Fruit fly (Drosophila melanogaster): ENCODE results near the gene XNP.

The XNP gene

dm6 chr3R:25472635-25473552 lies 9.7 kb downstream of the XNP start, which contains the start of the genes Fur1 and Vps33B (continued):
- peak; percentile 84 for TF ChIP-seq Deaf1 (tag; optimal IDR thresholded peaks at IDR 0.05)
- TF ChIP-seq CG6654 (GFP tag; optimal IDR thresholded peaks at IDR 0.05), result peak; percentile 85
- TF ChIP-seq CG31441 (GFP tag; IDR thresholded peaks at IDR 0.05), result peak; percentile 98
- peak; percentile 88 for TF ChIP-seq CG7987 (GFP tag; optimal IDR thresholded peaks at IDR 0.05)

dm6 chr3R:25471853-25472634 lies 10.6 kb downstream of the XNP start:
- TF ChIP-seq NC2β (GFP tag; optimal IDR thresholded peaks at IDR 0.05) (no peak), Fer2 (tag; optimal IDR thresholded peaks at IDR 0.05) (no peak), vvl (GFP tag; IDR thresholded peaks at IDR 0.05) (no peak), fru (optimal IDR thresholded peaks at IDR 0.05) (no peak), stc (GFP tag; IDR thresholded peaks at IDR 0.05) (no peak), CG8924 (tag; optimal IDR thresholded peaks at IDR 0.05) (peak; percentile 55), psq (GFP tag; optimal IDR thresholded peaks at IDR 0.05) (peak; percentile 81), CG2199 (GFP tag; IDR thresholded peaks at IDR 0.05) (peak; percentile 73; the same call in 1 of the 3 replicates), Hsf (GFP tag; optimal IDR thresholded peaks at IDR 0.05) (no peak), Elba2 (GFP tag; optimal IDR thresholded peaks at IDR 0.05) (peak; percentile 76), chinmo (GFP tag; IDR thresholded peaks at IDR 0.05; ENCODE audit: partially characterized antibody) (0 out of 4 replicates have a peak, but pooled peaks have one; percentile 6), wek (GFP tag; optimal IDR thresholded peaks at IDR 0.05) (no peak), luna (GFP tag; optimal IDR thresholded peaks at IDR 0.05) (no peak), Aef1 (GFP tag; IDR thresholded peaks at IDR 0.05) (peak; percentile 60), pros (GFP tag; optimal IDR thresholded peaks at IDR 0.05) (peak; percentile 9), twi (tag; optimal IDR thresholded peaks at IDR 0.05) (no peak), gt (GFP tag; IDR thresholded peaks at IDR 0.05) (no peak), cad (GFP tag; optimal IDR thresholded peaks at IDR 0.05) (no peak), crc (GFP tag; optimal IDR thresholded peaks at IDR 0.05) (no peak), HLH3B (GFP tag; IDR thresholded peaks at IDR 0.05) (no peak), br (optimal IDR thresholded peaks at IDR 0.05) (no peak), CG7745 (tag; optimal IDR thresholded peaks at IDR 0.05) (peak; percentile 48), peb (GFP tag; IDR thresholded peaks at IDR 0.05) (no peak), otp (GFP tag; IDR thresholded peaks at IDR 0.05) (no peak), bcd (GFP tag; optimal IDR thresholded peaks at IDR 0.05) (no peak), Fer3 (tag; optimal IDR thresholded peaks at IDR 0.05) (no peak), CG3847 (GFP tag; IDR thresholded peaks at IDR 0.05) (no peak), CG17385 (GFP tag; optimal IDR thresholded peaks at IDR 0.05) (peak; percentile 55), CHES-1-like (GFP tag; optimal IDR thresholded peaks at IDR 0.05) (no peak), bigmax (GFP tag; optimal IDR thresholded peaks at IDR 0.05) (no peak), CG8089 (GFP tag; optimal IDR thresholded peaks at IDR 0.05) (no peak), sens (GFP tag) (peak; percentile 58), CG6791 (GFP tag; IDR thresholded peaks at IDR 0.05; ENCODE audit: partially characterized antibody) (no peak), sd (tag; optimal IDR thresholded peaks at IDR 0.05) (no peak), sisA (GFP tag; IDR thresholded peaks at IDR 0.05) (no peak), CG4328 (GFP tag; optimal IDR thresholded peaks at IDR 0.05) (no peak), CG2712 (tag; optimal IDR thresholded peaks at IDR 0.05) (no peak), CG9876 (GFP tag; optimal IDR thresholded peaks at IDR 0.05) (no peak), sob (GFP tag; IDR thresholded peaks at IDR 0.05) (no peak), CG17568 (GFP tag; optimal IDR thresholded peaks at IDR 0.05) (no peak), hth (optimal IDR thresholded peaks at IDR 0.05) (no peak), ham (GFP tag; IDR thresholded peaks at IDR 0.05) (no peak), Asciz (GFP tag; optimal IDR thresholded peaks at IDR 0.05) (no peak), Dll (GFP tag; IDR thresholded peaks at IDR 0.05; ENCODE audit: partially characterized antibody) (no peak)

Data from whole organism, embryonic.